Fruit fly (Drosophila melanogaster) whole organism, prepupa: ENCODE data around the gene CG33170.

Experiments used
- CG10669 ChIP-seq: fragments of 200-800 bp; sonication (Bioruptor generic); optimal IDR thresholded peaks from 3 replicates; lab custom pipeline; 2018; ENCODE audit warnings: missing biosample characterization, mild to moderate bottlenecking, missing genetic modification characterization, moderate library complexity
- CG11294 ChIP-seq: fragments of 200-800 bp; sonication (Bioruptor generic); IDR thresholded peaks from 2 replicates; pipeline ENCODE4 v1.3.6; 2022; ENCODE audit warnings: missing biosample characterization, missing genetic modification characterization
- CG11762 ChIP-seq: fragments of 200-800 bp; sonication (Bioruptor generic); optimal IDR thresholded peaks from 3 replicates; lab custom pipeline; 2016; ENCODE audit warnings: missing biosample characterization, missing genetic modification characterization; ENCODE audit not compliant: insufficient read depth
- CG11902 ChIP-seq: fragments of 200-800 bp; sonication (Bioruptor generic); optimal IDR thresholded peaks from 3 replicates; lab custom pipeline; 2016; ENCODE audit warnings: missing biosample characterization, missing genetic modification characterization
- CG15336 ChIP-seq: fragments of 200-800 bp; sonication (Bioruptor generic); IDR thresholded peaks from 2 replicates; pipeline ENCODE4 v1.3.6; 2022; ENCODE audit warnings: missing biosample characterization, missing genetic modification characterization
- CG1621 ChIP-seq: fragments of 200-800 bp; sonication (Bioruptor generic); optimal IDR thresholded peaks from 3 replicates; lab custom pipeline; 2018; ENCODE audit warnings: missing biosample characterization, mild to moderate bottlenecking, missing genetic modification characterization
- CG16779 ChIP-seq: fragments of 200-800 bp; sonication (Bioruptor generic); optimal IDR thresholded peaks from 3 replicates; lab custom pipeline; 2017; ENCODE audit warnings: missing biosample characterization, mild to moderate bottlenecking, missing genetic modification characterization
- CG3032 ChIP-seq: fragments of 200-800 bp; optimal IDR thresholded peaks from 2 replicates; lab custom pipeline; 2019; ENCODE audit warnings: missing biosample characterization, mild to moderate bottlenecking, missing genetic modification characterization, moderate library complexity
- CG31627 ChIP-seq: fragments of 200-800 bp; sonication (Bioruptor generic); optimal IDR thresholded peaks from 3 replicates; lab custom pipeline; 2016; ENCODE audit warnings: missing biosample characterization, missing genetic modification characterization
- CG34406 ChIP-seq: fragments of 200-800 bp; sonication (Bioruptor generic); optimal IDR thresholded peaks from 3 replicates; lab custom pipeline; 2016; ENCODE audit warnings: missing biosample characterization, missing genetic modification characterization
- CG3919 ChIP-seq: fragments of 200-800 bp; sonication (Bioruptor generic); optimal IDR thresholded peaks from 3 replicates; lab custom pipeline; 2016; ENCODE audit warnings: missing biosample characterization, missing genetic modification characterization
- CG6163 ChIP-seq: fragments of 200-800 bp; sonication (Bioruptor generic); IDR thresholded peaks from 3 replicates; pipeline ENCODE4 v1.3.6; 2022; ENCODE audit warnings: missing biosample characterization, missing genetic modification characterization
- CG6276 ChIP-seq: fragments of 200-800 bp; sonication (Bioruptor generic); optimal IDR thresholded peaks from 2 replicates; lab custom pipeline; 2017; ENCODE audit warnings: missing biosample characterization, mild to moderate bottlenecking, missing genetic modification characterization
- CG6792 ChIP-seq: fragments of 200-800 bp; sonication (Bioruptor generic); optimal IDR thresholded peaks from 3 replicates; lab custom pipeline; 2016; ENCODE audit warnings: missing biosample characterization, missing genetic modification characterization
- CG6808 ChIP-seq: fragments of 200-800 bp; sonication (Bioruptor generic); optimal IDR thresholded peaks from 3 replicates; lab custom pipeline; 2017; ENCODE audit warnings: missing biosample characterization, missing genetic modification characterization, mild to moderate bottlenecking, moderate library complexity, missing genetic modification reagents
- CG6854 ChIP-seq: fragments of 200-800 bp; sonication (Bioruptor generic); optimal IDR thresholded peaks from 2 replicates; lab custom pipeline; 2017; ENCODE audit warnings: missing biosample characterization, mild to moderate bottlenecking, missing genetic modification characterization
- CG8319 ChIP-seq: fragments of 200-800 bp; sonication (Bioruptor generic); optimal IDR thresholded peaks from 3 replicates; lab custom pipeline; 2016; ENCODE audit warnings: missing biosample characterization, missing genetic modification characterization
- Eip75B ChIP-seq: fragments of 200-800 bp; sonication (Bioruptor generic); optimal IDR thresholded peaks from 3 replicates; lab custom pipeline; 2016; ENCODE audit warnings: missing biosample characterization, missing genetic modification characterization
- Eip78C ChIP-seq: fragments of 200-800 bp; sonication (Bioruptor generic); peaks from one replicate; lab custom pipeline; 2016; ENCODE audit warnings: missing biosample characterization, missing genetic modification characterization
- Eip93F ChIP-seq: fragments of 200-800 bp; sonication (Bioruptor generic); optimal IDR thresholded peaks from 2 replicates; lab custom pipeline; 2016; ENCODE audit warnings: missing biosample characterization, mild to moderate bottlenecking, missing genetic modification characterization
- Ets96B ChIP-seq: fragments of 200-800 bp; optimal IDR thresholded peaks from 2 replicates; lab custom pipeline; 2019; ENCODE audit warnings: missing biosample characterization, mild to moderate bottlenecking, missing genetic modification characterization, moderate library complexity
- Gug ChIP-seq: fragments of 200-800 bp; sonication (Bioruptor generic); IDR thresholded peaks from 2 replicates; pipeline ENCODE4 v1.3.6; 2022; ENCODE audit warnings: missing biosample characterization, missing genetic modification characterization
- Hr38 ChIP-seq: sonication (Bioruptor generic); optimal IDR thresholded peaks from 2 replicates; lab custom pipeline; 2016; ENCODE audit warnings: missing biosample characterization, missing genetic modification characterization
- Hr39 ChIP-seq: fragments of 200-800 bp; sonication (Bioruptor generic); optimal IDR thresholded peaks from 2 replicates; lab custom pipeline; 2016; ENCODE audit warnings: missing biosample characterization, missing genetic modification characterization
- Hr4 ChIP-seq: fragments of 200-800 bp; sonication (Bioruptor generic); optimal IDR thresholded peaks from 3 replicates; lab custom pipeline; 2016; ENCODE audit warnings: missing biosample characterization, missing genetic modification characterization
- Lpt ChIP-seq: fragments of 200-800 bp; sonication (Bioruptor generic); optimal IDR thresholded peaks from 3 replicates; lab custom pipeline; 2016; ENCODE audit warnings: missing biosample characterization, missing genetic modification characterization
- OdsH ChIP-seq: fragments of 200-800 bp; sonication (Bioruptor generic); optimal IDR thresholded peaks from 3 replicates; lab custom pipeline; 2016; ENCODE audit warnings: missing biosample characterization, missing genetic modification characterization
- Smox ChIP-seq: fragments of 200-800 bp; sonication (Bioruptor generic); optimal IDR thresholded peaks from 3 replicates; lab custom pipeline; 2016; ENCODE audit warnings: missing biosample characterization, missing genetic modification characterization
- Sox102F ChIP-seq: fragments of 200-800 bp; sonication (Bioruptor generic); optimal IDR thresholded peaks from 2 replicates; lab custom pipeline; 2016; ENCODE audit warnings: missing biosample characterization, mild to moderate bottlenecking, missing genetic modification characterization
- Sox14 ChIP-seq: fragments of 200-800 bp; sonication (Bioruptor generic); optimal IDR thresholded peaks from 3 replicates; lab custom pipeline; 2016; ENCODE audit warnings: missing biosample characterization, missing genetic modification characterization
- Sox15 ChIP-seq: fragments of 200-800 bp; sonication (Bioruptor generic); optimal IDR thresholded peaks from 3 replicates; lab custom pipeline; 2016; ENCODE audit warnings: missing biosample characterization, missing genetic modification characterization
- achi ChIP-seq: fragments of 200-800 bp; sonication (Bioruptor generic); optimal IDR thresholded peaks from 3 replicates; lab custom pipeline; 2016; ENCODE audit warnings: missing biosample characterization, missing genetic modification characterization
- acj6 ChIP-seq: fragments of 200-800 bp; sonication (Bioruptor generic); optimal IDR thresholded peaks from 3 replicates; lab custom pipeline; 2016; ENCODE audit warnings: missing biosample characterization, missing genetic modification characterization
- cyc ChIP-seq: fragments of 200-800 bp; sonication (Bioruptor generic); optimal IDR thresholded peaks from 3 replicates; lab custom pipeline; 2016; ENCODE audit warnings: missing biosample characterization, missing genetic modification characterization
- dac ChIP-seq: fragments of 200-800 bp; sonication (Bioruptor generic); optimal IDR thresholded peaks from 2 replicates; lab custom pipeline; 2017; ENCODE audit warnings: missing biosample characterization, mild to moderate bottlenecking, missing genetic modification characterization
- dsx ChIP-seq: fragments of 200-800 bp; optimal IDR thresholded peaks from 3 replicates; lab custom pipeline; 2019; ENCODE audit warnings: missing biosample characterization, mild to moderate bottlenecking, missing genetic modification characterization, moderate library complexity; ENCODE audit not compliant: poor library complexity, severe bottlenecking
- eg ChIP-seq: fragments of 200-800 bp; sonication (Bioruptor generic); IDR thresholded peaks from 3 replicates; pipeline ENCODE4 v1.3.6; 2022; ENCODE audit warnings: missing biosample characterization, missing genetic modification characterization
- esn ChIP-seq: fragments of 200-800 bp; sonication (Bioruptor generic); optimal IDR thresholded peaks from 2 replicates; lab custom pipeline; 2016; ENCODE audit warnings: missing biosample characterization, mild to moderate bottlenecking, missing genetic modification characterization, moderate library complexity
- fd85E ChIP-seq: fragments of 200-800 bp; sonication (Bioruptor generic); optimal IDR thresholded peaks from 3 replicates; lab custom pipeline; 2016; ENCODE audit warnings: missing biosample characterization, missing genetic modification characterization
- fkh ChIP-seq: fragments of 200-800 bp; sonication (Bioruptor generic); optimal IDR thresholded peaks from 3 replicates; lab custom pipeline; 2017; ENCODE audit warnings: missing biosample characterization, mild to moderate bottlenecking, missing genetic modification characterization, moderate library complexity
- lz ChIP-seq: fragments of 200-800 bp; sonication (Bioruptor generic); optimal IDR thresholded peaks from 3 replicates; lab custom pipeline; 2016; ENCODE audit warnings: missing biosample characterization, missing genetic modification characterization
- pdm3 ChIP-seq: fragments of 200-800 bp; sonication (Bioruptor generic); optimal IDR thresholded peaks from 3 replicates; lab custom pipeline; 2016; ENCODE audit warnings: missing biosample characterization, missing genetic modification characterization
- spab ChIP-seq: fragments of 200-800 bp; sonication (Bioruptor generic); optimal IDR thresholded peaks from 2 replicates; lab custom pipeline; 2017; ENCODE audit warnings: missing biosample characterization, mild to moderate bottlenecking, missing genetic modification characterization, missing genetic modification reagents
- ss ChIP-seq, 2 experiments: fragments of 200-800 bp; sonication (Bioruptor generic); optimal IDR thresholded peaks; 2 replicates in 1 of 2; 3 replicates in 1 of 2; lab custom pipeline; 2017 to 2018; ENCODE audit warnings: mild to moderate bottlenecking in 2 of 2, missing biosample characterization in 2 of 2, missing genetic modification characterization in 2 of 2, moderate library complexity in 1 of 2
- topi ChIP-seq: fragments of 200-800 bp; sonication (Bioruptor generic); optimal IDR thresholded peaks from 3 replicates; lab custom pipeline; 2016; ENCODE audit warnings: missing biosample characterization, missing genetic modification characterization
- vri ChIP-seq: fragments of 200-800 bp; sonication (Bioruptor generic); optimal IDR thresholded peaks from 3 replicates; lab custom pipeline; 2016; ENCODE audit warnings: missing biosample characterization, mild to moderate bottlenecking, missing genetic modification characterization

CG33170 gene

DNA sequence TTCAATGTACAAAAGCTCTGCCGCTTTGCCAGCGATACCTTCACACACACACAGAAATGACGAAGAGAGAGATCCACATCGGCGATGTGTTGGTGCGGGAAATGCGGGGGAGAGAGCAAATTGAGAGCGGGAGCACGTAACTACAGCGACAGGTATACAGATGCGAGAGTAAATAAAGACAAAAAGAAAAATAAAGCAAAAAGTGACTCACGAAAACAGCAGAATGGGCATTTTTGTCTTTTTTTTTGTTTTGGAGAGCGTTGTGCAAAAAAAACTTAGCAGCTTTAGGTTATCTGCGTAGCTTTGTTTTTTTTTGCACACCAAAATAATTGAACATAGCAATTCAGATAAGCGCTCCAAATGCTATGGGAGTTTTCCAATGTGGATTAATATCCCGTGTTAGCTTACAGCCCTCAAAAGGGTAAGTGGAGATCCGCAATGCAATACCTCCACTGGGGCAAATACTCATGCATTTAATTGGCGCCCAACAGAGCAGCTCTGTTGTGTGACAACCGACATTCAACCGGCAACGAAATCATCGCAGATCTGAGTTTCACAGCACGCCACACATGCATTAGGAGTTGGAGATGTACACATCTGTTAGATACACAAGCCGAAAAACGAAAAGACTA, 41.7 kb upstream of the CG33170 start (continued):
- TF ChIP-seq Sox15 (no peak), CG10669 (GFP tag; lab: Kevin White, UChicago) (peak; percentile 80), CG11762 (peak; percentile 85), CG6808 (GFP tag; lab: Kevin White, UChicago) (peak; percentile 94), Eip78C (peak; percentile 89), acj6 (GFP tag; lab: Kevin White, UChicago) (peak; percentile 40), fd85E (peak; percentile 68), Smox (peak; percentile 59), Eip93F (GFP tag; lab: Kevin White, UChicago) (peak; percentile 50), Sox102F (peak; percentile 71), topi (GFP tag; lab: Kevin White, UChicago) (peak; percentile 77), Gug (GFP tag; lab: Robert Waterston, UW) (peak; percentile 82), spab (peak; percentile 85), pdm3 (GFP tag; lab: Kevin White, UChicago) (peak; percentile 67), Hr39 (GFP tag; lab: Kevin White, UChicago) (no peak), CG34406 (peak; percentile 74), lz (GFP tag; lab: Kevin White, UChicago) (peak; percentile 35), Hr38 (GFP tag; lab: Kevin White, UChicago) (peak; percentile 36), Sox14 (GFP tag; lab: Kevin White, UChicago) (peak; percentile 78), CG8319 (GFP tag; lab: Kevin White, UChicago) (peak; percentile 58), ss (GFP tag; optimal IDR thresholded peaks at IDR 0.05; lab: Kevin White, UChicago) (peak; percentile 96 to 98), CG15336 (peak; percentile 93), CG6792 (peak; percentile 55), esn (GFP tag; lab: Kevin White, UChicago) (peak; percentile 66), OdsH (GFP tag; lab: Kevin White, UChicago) (peak; percentile 74), CG3032 (tag; lab: Kevin White, UChicago) (peak; percentile 68), CG31627 (GFP tag; lab: Kevin White, UChicago) (peak; percentile 13), CG6854 (GFP tag; lab: Kevin White, UChicago) (peak; percentile 96), Hr4 (peak; percentile 46), CG3919 (peak; percentile 79), CG6276 (GFP tag; lab: Kevin White, UChicago) (peak; percentile 97), Lpt (GFP tag; lab: Kevin White, UChicago) (peak; percentile 92)
- TF ChIP-seq, all 60 proteins: peak for 54

DNA sequence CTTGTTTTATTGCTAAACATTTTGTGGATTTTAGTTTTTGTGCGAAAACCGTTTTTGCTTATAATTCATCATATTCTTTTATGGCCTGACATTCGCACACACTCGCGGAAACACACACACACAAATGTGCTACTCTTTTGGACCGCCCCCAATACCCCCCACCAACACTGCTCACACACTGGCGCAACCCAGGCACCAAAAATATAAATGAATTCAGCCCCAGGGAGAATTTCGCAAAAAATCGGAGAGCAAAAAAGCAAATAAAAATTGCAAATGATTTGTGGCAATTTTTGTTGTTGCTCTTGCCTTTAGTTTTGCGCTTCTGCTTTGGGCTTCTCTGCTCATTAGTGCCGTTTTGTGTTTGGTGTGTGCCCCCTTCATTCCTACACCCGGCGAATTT, 41.2 kb upstream of the CG33170 start:
- TF ChIP-seq CG6792 (no peak), vri (GFP tag; lab: Kevin White, UChicago) (peak; percentile 18), CG6163 (peak; percentile 7; the same call in 1 of the 3 replicates), Eip78C (peak; percentile 2), CG11902 (GFP tag; lab: Kevin White, UChicago) (no peak), eg (GFP tag; lab: Robert Waterston, UW) (peak; percentile 55; the same call in 1 of the 3 replicates)

DNA sequence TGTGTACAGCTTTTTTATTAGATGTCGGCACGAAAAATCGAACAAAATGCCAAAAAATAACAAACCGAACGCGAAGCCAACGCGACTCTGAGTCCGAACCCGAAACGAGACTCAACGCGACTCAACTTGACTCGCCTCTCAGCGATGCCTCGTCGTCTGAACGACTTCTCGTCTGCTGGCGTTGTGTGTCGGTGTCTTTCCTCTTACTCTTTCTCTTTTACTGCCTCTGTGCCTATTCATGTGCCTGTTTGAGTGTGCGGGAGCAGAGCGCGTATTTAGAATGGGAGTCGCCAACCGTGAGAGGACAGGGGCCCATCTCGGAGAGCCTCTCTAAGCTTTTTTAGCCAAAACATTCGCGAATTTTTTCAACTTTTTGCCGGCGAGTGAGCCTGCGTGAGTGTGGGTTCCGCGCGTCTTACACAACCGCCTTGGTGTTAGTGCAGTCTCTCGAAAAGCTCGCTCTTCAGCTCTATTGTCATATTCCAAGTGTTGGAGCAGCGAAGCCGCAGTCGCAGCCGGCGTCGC, 39.7 kb upstream of the CG33170 start:
- TF ChIP-seq dsx (GFP tag; lab: Kevin White, UChicago) (peak; percentile 53), CG6276 (GFP tag; lab: Kevin White, UChicago) (peak; percentile 34), spab (no peak), Sox102F (peak; percentile 69), acj6 (GFP tag; lab: Kevin White, UChicago) (no peak), fd85E (peak; percentile 28), CG34406 (peak; percentile 8), dac (no peak), Gug (GFP tag; lab: Robert Waterston, UW) (no peak), CG1621 (no peak), eg (GFP tag; lab: Robert Waterston, UW) (peak; percentile 76), vri (GFP tag; lab: Kevin White, UChicago) (peak; percentile 91), fkh (GFP tag; lab: Kevin White, UChicago) (peak; percentile 25), Eip75B (GFP tag; lab: Kevin White, UChicago) (peak; percentile 3), CG6163 (peak; percentile 74; the same call in 1 of the 3 replicates), CG6792 (no peak), esn (GFP tag; lab: Kevin White, UChicago) (peak; percentile 21), Ets96B (tag; lab: Kevin White, UChicago) (peak; percentile 27), CG11294 (GFP tag; lab: Robert Waterston, UW) (no peak), cyc (no peak), CG3919 (peak; percentile 41), lz (GFP tag; lab: Kevin White, UChicago) (no peak), achi (GFP tag; lab: Kevin White, UChicago) (peak; percentile 30), CG16779 (peak; percentile 70), Sox14 (GFP tag; lab: Kevin White, UChicago) (peak; percentile 22)
